Fruit fly (Drosophila melanogaster): Measurements from ENCODE around the gene CG32655.

The CG32655 gene

DNA sequence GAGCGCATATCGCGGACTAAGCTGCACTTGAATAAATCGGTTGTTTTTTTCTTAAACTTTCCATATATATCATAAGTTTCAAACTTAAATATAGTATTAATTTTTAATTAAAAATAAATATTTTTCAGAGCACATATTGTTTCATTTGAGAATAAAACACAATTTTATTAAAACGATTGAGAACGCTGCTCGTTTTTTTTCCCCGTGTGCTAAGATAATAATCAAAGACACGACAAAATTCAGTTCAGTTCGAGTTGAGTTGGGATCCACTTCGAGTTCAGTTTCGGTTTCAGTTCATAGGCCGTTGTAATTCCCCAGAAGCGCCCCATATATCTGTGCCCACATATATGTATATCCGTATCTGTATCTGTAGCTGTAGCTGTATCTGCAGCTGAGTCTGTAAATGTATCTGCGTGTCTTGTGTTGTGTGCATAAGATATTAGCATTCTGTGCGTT is 12.8 kb downstream of the CG32655 start (continued):
- TF ChIP-seq CG2712 (tag; optimal IDR thresholded peaks at IDR 0.05) (peak; percentile 90), vvl (GFP tag; IDR thresholded peaks at IDR 0.05) (peak; percentile 80), CG2889 (GFP tag; IDR thresholded peaks at IDR 0.05) (no peak; the same call in 2 of the 3 replicates), zf30C (GFP tag; optimal IDR thresholded peaks at IDR 0.05) (peak; percentile 50), E2f1 (GFP tag; IDR thresholded peaks at IDR 0.05) (peak; percentile 75), Mrtf (GFP tag; IDR thresholded peaks at IDR 0.05) (peak; percentile 60; the same call in 1 of the 3 replicates), Awh (GFP tag; IDR thresholded peaks at IDR 0.05) (peak; percentile 57; the same call in 1 of the 2 replicates), hb (GFP tag; IDR thresholded peaks at IDR 0.05; ENCODE audit: partially characterized antibody) (no peak), CG10209 (GFP tag; optimal IDR thresholded peaks at IDR 0.05) (peak; percentile 71), crp (GFP tag; optimal IDR thresholded peaks at IDR 0.05) (no peak), pum (GFP tag; optimal IDR thresholded peaks at IDR 0.05) (no peak), CG18476 (GFP tag; optimal IDR thresholded peaks at IDR 0.05) (peak; percentile 42), CG17912 (GFP tag; optimal IDR thresholded peaks at IDR 0.05) (no peak), cwo (GFP tag; optimal IDR thresholded peaks at IDR 0.05) (peak; percentile 43), wdn (GFP tag; IDR thresholded peaks at IDR 0.05) (no peak), Scr (GFP tag; IDR thresholded peaks at IDR 0.05; ENCODE audit: partially characterized antibody) (no peak), lilli (GFP tag; optimal IDR thresholded peaks at IDR 0.05) (peak; percentile 21), CG9609 (GFP tag; optimal IDR thresholded peaks at IDR 0.05) (no peak), gcm (GFP tag; optimal IDR thresholded peaks at IDR 0.05) (peak; percentile 77), Dad (GFP tag; optimal IDR thresholded peaks at IDR 0.05) (no peak), slou (GFP tag; optimal IDR thresholded peaks at IDR 0.05) (no peak), ci (GFP tag; IDR thresholded peaks at IDR 0.05) (peak; percentile 83), Rfx (GFP tag; IDR thresholded peaks at IDR 0.05) (no peak), CG10462 (GFP tag; optimal IDR thresholded peaks at IDR 0.05) (peak; percentile 28), CG9876 (GFP tag; optimal IDR thresholded peaks at IDR 0.05) (no peak), C15 (GFP tag; IDR thresholded peaks at IDR 0.05) (no peak), CG8089 (GFP tag; optimal IDR thresholded peaks at IDR 0.05) (no peak), br (optimal IDR thresholded peaks at IDR 0.05) (no peak), Dfd (GFP tag; optimal IDR thresholded peaks at IDR 0.05) (no peak), grn (GFP tag; optimal IDR thresholded peaks at IDR 0.05) (peak; percentile 83), CG17829 (tag; optimal IDR thresholded peaks at IDR 0.05) (peak; percentile 83), MBD-R2 (GFP tag; IDR thresholded peaks at IDR 0.05) (no peak), CG2875 (GFP tag; optimal IDR thresholded peaks at IDR 0.05) (peak; percentile 66), tup (GFP tag; optimal IDR thresholded peaks at IDR 0.05) (no peak), CTCF (GFP tag; optimal IDR thresholded peaks at IDR 0.05) (no peak), CG9932 (GFP tag; IDR thresholded peaks at IDR 0.05) (no peak), Kr (GFP tag; optimal IDR thresholded peaks at IDR 0.05) (peak; percentile 24), az2 (GFP tag; optimal IDR thresholded peaks at IDR 0.05) (peak; percentile 67), pb (GFP tag; optimal IDR thresholded peaks at IDR 0.05) (no peak), Sry-β (GFP tag; optimal IDR thresholded peaks at IDR 0.05) (peak; percentile 15), CG12104 (GFP tag; optimal IDR thresholded peaks at IDR 0.05) (peak; percentile 25), CG3281 (GFP tag; optimal IDR thresholded peaks at IDR 0.05) (peak; percentile 1), CG6791 (GFP tag; IDR thresholded peaks at IDR 0.05; ENCODE audit: partially characterized antibody) (no peak), sim (GFP tag; IDR thresholded peaks at IDR 0.05) (no peak), D19A (tag; optimal IDR thresholded peaks at IDR 0.05) (peak; percentile 65), CG4424 (GFP tag; optimal IDR thresholded peaks at IDR 0.05) (peak; percentile 72), CG7928 (GFP tag; optimal IDR thresholded peaks at IDR 0.05) (no peak), Stat92E (GFP tag; optimal IDR thresholded peaks at IDR 0.05) (peak in 1 of 3 experiments; percentile 79), jing (GFP tag; optimal IDR thresholded peaks at IDR 0.05) (peak; percentile 14), sna (GFP tag; IDR thresholded peaks at IDR 0.05; ENCODE audit: partially characterized antibody) (no peak), CG4282 (GFP tag; optimal IDR thresholded peaks at IDR 0.05) (no peak), ssp (GFP tag; IDR thresholded peaks at IDR 0.05) (peak; percentile 62)

All from whole organism, embryonic.